Worm (Caenorhabditis elegans) whole organism, young adult: ENCODE data around the gene F59A1.18.

ENCODE experiments used
- hlh-26 ChIP-seq: fragments of 200-800 bp; sonication (Bioruptor generic); conservative IDR thresholded peaks from 2 replicates; pipeline ENCODE4 v1.3.6; 2022; ENCODE audit warnings: missing genetic modification reagents, missing genetic modification characterization, missing compliant biosample characterization
- hsf-1 ChIP-seq: fragments of 200-800 bp; sonication (Bioruptor generic); IDR thresholded peaks from 2 replicates; pipeline ENCODE4 v1.3.6; 2022; ENCODE audit warnings: missing genetic modification reagents, missing genetic modification characterization, missing compliant biosample characterization
- nfya-1 ChIP-seq: sonication (generic microtip); optimal IDR thresholded peaks from 2 replicates; lab custom pipeline; 2017; ENCODE audit warnings: antibody characterized with exemption, missing compliant biosample characterization, missing genetic modification characterization, borderline replicate concordance; ENCODE audit not compliant: insufficient read depth
- pha-4 ChIP-seq: fragments of 150-350 bp; sonication (generic microtip); optimal IDR thresholded peaks from 2 replicates; lab custom pipeline; 2014; ENCODE audit warnings: missing biosample characterization, missing genetic modification reagents, missing genetic modification characterization

DNA sequence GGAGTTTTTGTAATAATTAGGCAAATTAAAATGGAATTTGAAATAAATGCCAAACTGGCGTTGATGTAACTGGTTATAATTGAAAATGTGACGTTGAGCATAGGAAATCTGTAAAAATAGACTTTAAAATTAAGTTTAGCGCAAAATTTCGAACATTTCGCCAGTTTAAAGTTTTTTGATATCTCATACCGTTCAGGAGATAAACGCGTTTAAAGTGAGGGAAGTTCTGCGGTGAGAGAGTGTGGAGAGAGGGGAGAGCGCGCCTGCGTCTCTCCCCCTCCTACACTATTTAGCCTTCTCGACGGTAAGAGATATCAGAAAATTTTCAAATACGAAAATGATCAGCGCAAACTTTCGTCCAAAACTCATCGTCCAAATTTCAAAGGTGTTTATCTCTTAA lies 10.2 kb downstream of the F59A1.18 start, which contains the start of gene str-92:
- TF ChIP-seq pha-4 (tag; lab: Kevin White, UChicago) = no peak
- no peak for TF ChIP-seq hsf-1 (GFP tag; lab: Robert Waterston, UW)
- no peak for TF ChIP-seq nfya-1 (tag; lab: Kevin White, UChicago)
- TF ChIP-seq hlh-26 = no peak
